Fruit fly (Drosophila melanogaster): Measurements from ENCODE around the gene Krn.

Gene Krn

dm6 chr3L:17659268-17659589 lies 5.1 kb upstream of the Krn start (continued):
- TF ChIP-seq tx (GFP tag; optimal IDR thresholded peaks at IDR 0.05), result no peak
- no peak for TF ChIP-seq Mad (GFP tag; optimal IDR thresholded peaks at IDR 0.05)
- TF ChIP-seq otp (GFP tag; IDR thresholded peaks at IDR 0.05), result no peak; the same call in 2 of the 3 replicates
- TF ChIP-seq CG4328 (GFP tag; optimal IDR thresholded peaks at IDR 0.05), result peak; percentile 33
- TF ChIP-seq CG12942 (GFP tag; optimal IDR thresholded peaks at IDR 0.05), result no peak
- TF ChIP-seq btn (GFP tag; optimal IDR thresholded peaks at IDR 0.05), result no peak
- TF ChIP-seq CG7556 (GFP tag; optimal IDR thresholded peaks at IDR 0.05), result no peak
- TF ChIP-seq CG3163 (GFP tag; optimal IDR thresholded peaks at IDR 0.05), result peak; percentile 30
- no peak for TF ChIP-seq Hsf (GFP tag; optimal IDR thresholded peaks at IDR 0.05)
- TF ChIP-seq CG3995 (GFP tag; optimal IDR thresholded peaks at IDR 0.05), result no peak
- no peak for TF ChIP-seq prd (optimal IDR thresholded peaks at IDR 0.05)
- TF ChIP-seq prd (GFP tag; IDR thresholded peaks at IDR 0.05), result no peak
- TF ChIP-seq CG12299 (tag; optimal IDR thresholded peaks at IDR 0.05), result no peak
- TF ChIP-seq cas (GFP tag; IDR thresholded peaks at IDR 0.05), result no peak
- TF ChIP-seq fu2 (GFP tag; optimal IDR thresholded peaks at IDR 0.05), result no peak
- no peak for TF ChIP-seq CG2202 (tag; optimal IDR thresholded peaks at IDR 0.05)
- no peak for TF ChIP-seq crol (GFP tag; IDR thresholded peaks at IDR 0.05)
- no peak for TF ChIP-seq Tbp (GFP tag; optimal IDR thresholded peaks at IDR 0.05)
- TF ChIP-seq E2f1 (GFP tag; IDR thresholded peaks at IDR 0.05), result no peak
- TF ChIP-seq CG32772 (GFP tag; IDR thresholded peaks at IDR 0.05), result no peak
- TF ChIP-seq CG4854 (GFP tag; optimal IDR thresholded peaks at IDR 0.05), result peak; percentile 7
- TF ChIP-seq Ada2b (GFP tag; IDR thresholded peaks at IDR 0.05), result peak; percentile 22; the same call in 1 of the 2 replicates
- peak; percentile 71 for TF ChIP-seq CG7987 (GFP tag; optimal IDR thresholded peaks at IDR 0.05)
- TF ChIP-seq CG14014 (GFP tag; IDR thresholded peaks at IDR 0.05), result no peak
- TF ChIP-seq HHEX (GFP tag; optimal IDR thresholded peaks at IDR 0.05), result peak; percentile 42
- no peak for TF ChIP-seq Abd-B (GFP tag; optimal IDR thresholded peaks at IDR 0.05)
- TF ChIP-seq CG34376 (GFP tag; optimal IDR thresholded peaks at IDR 0.05), result peak; percentile 64
- TF ChIP-seq D19A (tag; optimal IDR thresholded peaks at IDR 0.05), result no peak
- no peak for TF ChIP-seq Dfd (GFP tag; optimal IDR thresholded peaks at IDR 0.05)
- TF ChIP-seq p53 (GFP tag; optimal IDR thresholded peaks at IDR 0.05), result no peak
- no peak for TF ChIP-seq CG7271 (tag; optimal IDR thresholded peaks at IDR 0.05)
- TF ChIP-seq CG9876 (GFP tag; optimal IDR thresholded peaks at IDR 0.05), result peak; percentile 20
- no peak for TF ChIP-seq mld (GFP tag; IDR thresholded peaks at IDR 0.05; ENCODE audit: partially characterized antibody)
- peak; percentile 3 for TF ChIP-seq fd3F (GFP tag; optimal IDR thresholded peaks at IDR 0.05)
- no peak for TF ChIP-seq CG14710 (tag; optimal IDR thresholded peaks at IDR 0.05)
- no peak for TF ChIP-seq Bdp1 (GFP tag; optimal IDR thresholded peaks at IDR 0.05)
- no peak for TF ChIP-seq CG10321 (GFP tag; IDR thresholded peaks at IDR 0.05)
- no peak for TF ChIP-seq Sin3A (optimal IDR thresholded peaks at IDR 0.05)
- TF ChIP-seq Optix (GFP tag; IDR thresholded peaks at IDR 0.05), result no peak
- no peak for TF ChIP-seq CG8290 (GFP tag; optimal IDR thresholded peaks at IDR 0.05)
- TF ChIP-seq CG8290 (tag; optimal IDR thresholded peaks at IDR 0.05), result peak in 1 of 2 experiments; percentile 88
- no peak for TF ChIP-seq CG3407 (GFP tag; optimal IDR thresholded peaks at IDR 0.05)
- no peak for TF ChIP-seq CG16863 (GFP tag; optimal IDR thresholded peaks at IDR 0.05)
- TF ChIP-seq CG2889 (GFP tag; IDR thresholded peaks at IDR 0.05), result no peak
- peak; percentile 64; the same call in 1 of the 3 replicates for TF ChIP-seq CG11456 (GFP tag; IDR thresholded peaks at IDR 0.05)
- TF ChIP-seq CG1602 (GFP tag; optimal IDR thresholded peaks at IDR 0.05), result no peak
- TF ChIP-seq ssp (GFP tag; IDR thresholded peaks at IDR 0.05), result no peak
- no peak for TF ChIP-seq Bgb (GFP tag; IDR thresholded peaks at IDR 0.05; ENCODE audit: partially characterized antibody)
- TF ChIP-seq sima (GFP tag; optimal IDR thresholded peaks at IDR 0.05), result no peak
- TF ChIP-seq hth (optimal IDR thresholded peaks at IDR 0.05), result no peak
- TF ChIP-seq bbx (GFP tag; IDR thresholded peaks at IDR 0.05; ENCODE audit: partially characterized antibody), result no peak
- no peak for TF ChIP-seq CG10431 (GFP tag; optimal IDR thresholded peaks at IDR 0.05)
- TF ChIP-seq Scr (GFP tag; IDR thresholded peaks at IDR 0.05; ENCODE audit: partially characterized antibody), result no peak
- TF ChIP-seq Hr78 (GFP tag; optimal IDR thresholded peaks at IDR 0.05), result no peak

Measured in whole organism, embryonic.